Fruit fly (Drosophila melanogaster) whole organism, embryonic: Measurements from ENCODE around the gene Ubi-p5E.

ENCODE experiments used
- BtbVII ChIP-seq: fragments of 200-800 bp; sonication (Bioruptor generic); optimal IDR thresholded peaks from 3 replicates; lab custom pipeline; 2017; ENCODE audit warnings: missing biosample characterization, mild to moderate bottlenecking, missing genetic modification characterization
- CG1024 ChIP-seq: fragments of 200-800 bp; sonication (Bioruptor generic); IDR thresholded peaks from 2 replicates; pipeline ENCODE4 v1.3.6; 2022; ENCODE audit warnings: missing biosample characterization, missing genetic modification characterization
- CG10321 ChIP-seq: fragments of 200-800 bp; sonication (Bioruptor generic); IDR thresholded peaks from 2 replicates; pipeline ENCODE4 v1.3.6; 2022; ENCODE audit warnings: missing biosample characterization, missing genetic modification characterization
- CG10431 ChIP-seq: fragments of 200-800 bp; sonication (Bioruptor generic); optimal IDR thresholded peaks from 3 replicates; lab custom pipeline; 2018; ENCODE audit warnings: missing biosample characterization, mild to moderate bottlenecking, missing genetic modification characterization
- CG12104 ChIP-seq: fragments of 200-800 bp; sonication (Bioruptor generic); optimal IDR thresholded peaks from 3 replicates; lab custom pipeline; 2016; ENCODE audit warnings: missing biosample characterization, missing genetic modification characterization
- CG12391 ChIP-seq: fragments of 200-800 bp; sonication (Bioruptor generic); optimal IDR thresholded peaks from 3 replicates; lab custom pipeline; 2018; ENCODE audit warnings: missing biosample characterization, mild to moderate bottlenecking, missing genetic modification characterization, moderate library complexity
- CG12769 ChIP-seq: fragments of 200-800 bp; sonication (Bioruptor generic); optimal IDR thresholded peaks from 2 replicates; lab custom pipeline; 2019; ENCODE audit warnings: missing biosample characterization, mild to moderate bottlenecking, missing genetic modification characterization, moderate library complexity
- CG13123 ChIP-seq: fragments of 200-800 bp; sonication (Bioruptor generic); optimal IDR thresholded peaks from 2 replicates; lab custom pipeline; 2016; ENCODE audit warnings: missing biosample characterization, missing genetic modification characterization
- CG13894 ChIP-seq: fragments of 200-800 bp; sonication (Bioruptor generic); optimal IDR thresholded peaks from 3 replicates; lab custom pipeline; 2018; ENCODE audit warnings: missing biosample characterization, mild to moderate bottlenecking, missing genetic modification characterization, moderate library complexity
- CG14441 ChIP-seq: fragments of 200-800 bp; sonication (Bioruptor generic); IDR thresholded peaks from 2 replicates; pipeline ENCODE4 v1.3.6; 2022; ENCODE audit warnings: missing biosample characterization, missing genetic modification characterization
- CG17359 ChIP-seq: fragments of 200-800 bp; sonication (Bioruptor generic); optimal IDR thresholded peaks from 3 replicates; lab custom pipeline; 2018; ENCODE audit warnings: missing biosample characterization, mild to moderate bottlenecking, missing genetic modification characterization, moderate library complexity
- CG17568 ChIP-seq: fragments of 200-800 bp; sonication (Bioruptor generic); optimal IDR thresholded peaks from 2 replicates; lab custom pipeline; 2018; ENCODE audit warnings: missing biosample characterization, mild to moderate bottlenecking, missing genetic modification characterization, moderate library complexity
- CG1832 ChIP-seq: fragments of 200-800 bp; sonication (Bioruptor generic); optimal IDR thresholded peaks from 2 replicates; lab custom pipeline; 2017; ENCODE audit warnings: missing biosample characterization, mild to moderate bottlenecking, missing genetic modification characterization, inconsistent platforms
- CG31388 ChIP-seq: fragments of 200-800 bp; sonication (Bioruptor generic); optimal IDR thresholded peaks from 2 replicates; lab custom pipeline; 2016; ENCODE audit warnings: missing biosample characterization, missing genetic modification characterization
- CG31441 ChIP-seq: fragments of 200-800 bp; sonication (Bioruptor generic); IDR thresholded peaks from 2 replicates; pipeline ENCODE4 v1.3.6; 2022; ENCODE audit warnings: missing biosample characterization, missing genetic modification characterization
- CG3163 ChIP-seq: fragments of 200-800 bp; sonication (Bioruptor generic); optimal IDR thresholded peaks from 3 replicates; lab custom pipeline; 2016; ENCODE audit warnings: missing biosample characterization, missing genetic modification characterization
- CG32767 ChIP-seq: fragments of 200-800 bp; sonication (Bioruptor generic); IDR thresholded peaks from 2 replicates; pipeline ENCODE4 v1.3.6; 2022; ENCODE audit warnings: missing biosample characterization, missing genetic modification characterization
- CG34376 ChIP-seq: fragments of 200-800 bp; sonication (Bioruptor generic); optimal IDR thresholded peaks from 2 replicates; lab custom pipeline; 2018; ENCODE audit warnings: missing biosample characterization, mild to moderate bottlenecking, missing genetic modification characterization
- CG4404 ChIP-seq: fragments of 200-800 bp; sonication (Bioruptor generic); IDR thresholded peaks from 2 replicates; pipeline ENCODE4 v1.3.6; 2022; ENCODE audit warnings: missing biosample characterization, missing genetic modification characterization
- CG5245 ChIP-seq: fragments of 200-800 bp; sonication (Bioruptor generic); optimal IDR thresholded peaks from 3 replicates; lab custom pipeline; 2016; ENCODE audit warnings: missing biosample characterization, missing genetic modification characterization
- CG6689 ChIP-seq: fragments of 200-800 bp; sonication (Bioruptor generic); IDR thresholded peaks from 2 replicates; pipeline ENCODE4 v1.3.6; 2022; ENCODE audit warnings: missing biosample characterization, missing genetic modification characterization
- CG7271 ChIP-seq: fragments of 200-800 bp; sonication (Bioruptor generic); optimal IDR thresholded peaks from 2 replicates; lab custom pipeline; 2018; ENCODE audit warnings: missing biosample characterization, mild to moderate bottlenecking, missing genetic modification characterization, moderate library complexity
- CG8089 ChIP-seq: fragments of 200-800 bp; sonication (Bioruptor generic); optimal IDR thresholded peaks from 3 replicates; lab custom pipeline; 2016; ENCODE audit warnings: missing biosample characterization, missing genetic modification characterization
- CG8388 ChIP-seq: fragments of 200-800 bp; sonication (Bioruptor generic); optimal IDR thresholded peaks from 2 replicates; lab custom pipeline; 2019; ENCODE audit warnings: missing biosample characterization, mild to moderate bottlenecking, missing genetic modification characterization, moderate library complexity
- CG8924 ChIP-seq: fragments of 200-800 bp; optimal IDR thresholded peaks from 3 replicates; lab custom pipeline; 2019; ENCODE audit warnings: missing biosample characterization, mild to moderate bottlenecking, missing genetic modification characterization, moderate library complexity
- Dll ChIP-seq: fragments of 200-800 bp; sonication (Bioruptor generic); IDR thresholded peaks from 4 replicates; pipeline ENCODE4 v1.3.6; 2022; ENCODE audit warnings: missing biosample characterization, missing genetic modification characterization; ENCODE audit not compliant: partially characterized antibody
- Eip74EF ChIP-seq, 2 experiments: fragments of 200-800 bp in 1 of 2; fragments of >200 bp in 1 of 2; sonication (Bioruptor generic) in 1 of 2; optimal IDR thresholded peaks; 2 replicates each; lab custom pipeline; 2017 to 2019; ENCODE audit warnings: missing biosample characterization in 2 of 2, missing genetic modification characterization in 2 of 2, mild to moderate bottlenecking in 1 of 2, moderate library complexity in 1 of 2
- HHEX ChIP-seq: fragments of 200-800 bp; sonication (Bioruptor generic); optimal IDR thresholded peaks from 3 replicates; lab custom pipeline; 2017; ENCODE audit warnings: missing biosample characterization, mild to moderate bottlenecking, missing genetic modification characterization, missing genetic modification reagents
- Jarid2 ChIP-seq: fragments of 200-800 bp; sonication (Bioruptor generic); optimal IDR thresholded peaks from 3 replicates; lab custom pipeline; 2017; ENCODE audit warnings: mild to moderate bottlenecking, missing biosample characterization, missing genetic modification reagents, missing genetic modification characterization
- Med ChIP-seq: fragments of 200-800 bp; sonication (Bioruptor generic); peaks from one replicate; lab custom pipeline; 2016; ENCODE audit warnings: missing biosample characterization, missing genetic modification characterization, mild to moderate bottlenecking, inconsistent platforms, moderate library complexity
- Poxn ChIP-seq: fragments of 200-800 bp; sonication (Bioruptor generic); IDR thresholded peaks from 2 replicates; pipeline ENCODE4 v1.3.6; 2022; ENCODE audit warnings: missing biosample characterization, missing genetic modification characterization
- Sin3A ChIP-seq: fragments of >200 bp; optimal IDR thresholded peaks from 2 replicates; lab custom pipeline; 2018
- Sox100B ChIP-seq: fragments of 200-800 bp; sonication (Bioruptor generic); optimal IDR thresholded peaks from 3 replicates; lab custom pipeline; 2018; ENCODE audit warnings: missing biosample characterization, mild to moderate bottlenecking, missing genetic modification characterization
- Sry-δ ChIP-seq: fragments of 200-800 bp; sonication (Bioruptor generic); optimal IDR thresholded peaks from 2 replicates; lab custom pipeline; 2016; ENCODE audit warnings: missing biosample characterization, missing genetic modification characterization
- cad ChIP-seq: fragments of >200 bp; optimal IDR thresholded peaks from 2 replicates; lab custom pipeline; 2017; ENCODE audit warnings: missing biosample characterization, missing genetic modification characterization
- caup ChIP-seq: fragments of 200-800 bp; sonication (Bioruptor generic); optimal IDR thresholded peaks from 3 replicates; lab custom pipeline; 2017; ENCODE audit warnings: missing biosample characterization, mild to moderate bottlenecking, missing genetic modification characterization, moderate library complexity; ENCODE audit not compliant: severe bottlenecking
- chm ChIP-seq: fragments of 200-800 bp; sonication (Bioruptor generic); IDR thresholded peaks from 2 replicates; pipeline ENCODE4 v1.3.6; 2022; ENCODE audit warnings: missing biosample characterization, missing genetic modification characterization
- gfzf ChIP-seq: fragments of 200-800 bp; sonication (Bioruptor generic); optimal IDR thresholded peaks from 2 replicates; lab custom pipeline; 2016; ENCODE audit warnings: missing biosample characterization, mild to moderate bottlenecking, missing genetic modification characterization, moderate library complexity
- gsb-n ChIP-seq: fragments of 200-800 bp; sonication (Bioruptor generic); optimal IDR thresholded peaks from 3 replicates; lab custom pipeline; 2018; ENCODE audit warnings: missing biosample characterization, mild to moderate bottlenecking, missing genetic modification characterization
- kah ChIP-seq: fragments of 200-800 bp; sonication (Bioruptor generic); optimal IDR thresholded peaks from 2 replicates; lab custom pipeline; 2018; ENCODE audit warnings: missing biosample characterization, mild to moderate bottlenecking, missing genetic modification characterization
- lilli ChIP-seq: fragments of 200-800 bp; sonication (Bioruptor generic); optimal IDR thresholded peaks from 3 replicates; lab custom pipeline; 2016; ENCODE audit warnings: missing biosample characterization, missing genetic modification characterization
- maf-S ChIP-seq: fragments of 200-800 bp; sonication (Bioruptor generic); optimal IDR thresholded peaks from 2 replicates; lab custom pipeline; 2016; ENCODE audit warnings: missing biosample characterization, missing genetic modification characterization
- nom ChIP-seq: fragments of 200-800 bp; sonication (Bioruptor generic); optimal IDR thresholded peaks from 2 replicates; lab custom pipeline; 2017; ENCODE audit warnings: missing biosample characterization, missing genetic modification characterization, mild to moderate bottlenecking, moderate library complexity, missing genetic modification reagents
- sens ChIP-seq: fragments of 200-800 bp; sonication (Bioruptor generic); peaks from one replicate; lab custom pipeline; 2016; ENCODE audit warnings: missing biosample characterization, missing genetic modification characterization
- ssp ChIP-seq: fragments of 200-800 bp; sonication (Bioruptor generic); IDR thresholded peaks from 2 replicates; pipeline ENCODE4 v1.3.6; 2022; ENCODE audit warnings: missing biosample characterization, missing genetic modification characterization
- twi ChIP-seq: fragments of 200-800 bp; optimal IDR thresholded peaks from 2 replicates; lab custom pipeline; 2019; ENCODE audit warnings: missing biosample characterization, mild to moderate bottlenecking, missing genetic modification characterization, moderate library complexity
- unc-4 ChIP-seq: fragments of 200-800 bp; sonication (Bioruptor generic); IDR thresholded peaks from 2 replicates; pipeline ENCODE4 v1.3.6; 2022; ENCODE audit warnings: missing biosample characterization, missing genetic modification characterization; ENCODE audit not compliant: partially characterized antibody
- unpg ChIP-seq: fragments of 200-800 bp; sonication (Bioruptor generic); optimal IDR thresholded peaks from 3 replicates; lab custom pipeline; 2018; ENCODE audit warnings: missing biosample characterization, mild to moderate bottlenecking, missing genetic modification characterization, moderate library complexity
- vfl ChIP-seq: fragments of 200-800 bp; sonication (Bioruptor generic); optimal IDR thresholded peaks from 2 replicates; lab custom pipeline; 2016; ENCODE audit warnings: missing biosample characterization, missing genetic modification characterization

The Ubi-p5E gene

DNA sequence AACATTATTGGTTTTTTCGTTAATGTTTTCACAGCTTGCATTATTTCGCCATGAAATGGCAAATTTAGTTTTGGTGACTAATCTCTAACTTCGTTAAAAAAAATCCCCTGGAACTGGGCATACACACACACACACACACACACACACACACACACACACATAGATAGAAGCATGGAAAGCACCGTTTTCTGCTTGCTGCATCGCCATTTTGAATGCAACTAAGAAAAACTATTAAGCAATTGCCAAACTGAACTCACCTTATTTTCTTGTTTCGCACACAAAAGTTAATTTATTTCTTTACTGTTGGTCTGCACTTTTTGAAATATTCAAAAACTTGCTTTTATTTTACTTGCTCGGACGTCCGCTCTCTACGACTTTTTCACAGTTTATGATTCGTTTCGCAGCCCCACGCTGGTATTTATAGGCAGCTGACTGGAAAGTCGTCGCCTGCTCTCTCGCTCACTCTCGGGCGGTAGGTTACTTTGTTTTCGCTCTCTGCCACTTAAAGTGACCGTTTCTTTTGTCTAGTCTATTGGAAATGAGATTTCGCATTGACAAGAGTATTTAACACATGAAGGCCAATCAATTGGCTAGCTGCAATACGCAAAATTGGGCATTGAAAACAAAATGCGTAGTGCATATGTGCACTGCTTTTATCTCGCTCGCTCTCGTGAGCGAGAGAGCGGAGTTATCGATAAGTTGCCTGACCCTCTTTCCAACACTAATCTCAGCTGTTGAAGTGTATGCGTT is 393 bp downstream of the Ubi-p5E start (continued):
- TF ChIP-seq CG31441 (GFP tag; lab: Robert Waterston, UW), result peak; percentile 31; the same call in 1 of the 2 replicates
- peak; percentile 46; the same call in 2 of the 4 replicates for TF ChIP-seq Dll (GFP tag; lab: Robert Waterston, UW)
- no peak for TF ChIP-seq CG5245 (GFP tag; lab: Kevin White, UChicago)
- peak; percentile 24; the same call in 1 of the 2 replicates for TF ChIP-seq CG1024 (GFP tag; lab: Robert Waterston, UW)
- peak; percentile 87 for TF ChIP-seq sens (GFP tag; lab: Kevin White, UChicago)
- no peak for TF ChIP-seq CG6689 (GFP tag; lab: Robert Waterston, UW)
- peak; percentile 32 for TF ChIP-seq gfzf (GFP tag; lab: Kevin White, UChicago)
- peak; percentile 26 for TF ChIP-seq CG8924 (tag; lab: Kevin White, UChicago)
- TF ChIP-seq CG34376 (GFP tag; lab: Kevin White, UChicago), result peak; percentile 55
- peak; percentile 89 for TF ChIP-seq gsb-n (tag; lab: Kevin White, UChicago)
- TF ChIP-seq CG10321 (GFP tag; lab: Robert Waterston, UW), result peak; percentile 78
- no peak for TF ChIP-seq CG31388 (GFP tag; lab: Kevin White, UChicago)
- TF ChIP-seq maf-S (GFP tag; lab: Kevin White, UChicago), result peak; percentile 1
- peak; percentile 25 for TF ChIP-seq caup (GFP tag; lab: Kevin White, UChicago)
- TF ChIP-seq kah (GFP tag; lab: Kevin White, UChicago), result peak; percentile 7
- TF ChIP-seq twi, result peak; percentile 55
- peak; percentile 15 for TF ChIP-seq Sin3A (lab: Kevin White, UChicago)
- no peak for TF ChIP-seq Poxn (GFP tag; lab: Robert Waterston, UW)
- TF ChIP-seq CG12104 (GFP tag; lab: Kevin White, UChicago), result no peak
- peak; percentile 79 for TF ChIP-seq Jarid2
- TF ChIP-seq cad (GFP tag; lab: Kevin White, UChicago), result peak; percentile 27
- peak; percentile 37 for TF ChIP-seq HHEX (GFP tag; lab: Kevin White, UChicago)
- no peak for TF ChIP-seq CG8388 (GFP tag; lab: Kevin White, UChicago)
- no peak for TF ChIP-seq CG17568
- TF ChIP-seq Med (GFP tag; lab: Kevin White, UChicago), result peak; percentile 79
- TF ChIP-seq CG17359, result peak; percentile 44
- TF ChIP-seq CG4404, result no peak
- TF ChIP-seq CG10431 (GFP tag; lab: Kevin White, UChicago), result no peak
- no peak for TF ChIP-seq ssp (GFP tag; lab: Robert Waterston, UW)
- no peak for TF ChIP-seq CG13123
- TF ChIP-seq CG32767 (GFP tag; lab: Robert Waterston, UW), result no peak
- TF ChIP-seq CG12769 (tag; lab: Kevin White, UChicago), result no peak
- no peak for TF ChIP-seq Eip74EF (GFP tag; optimal IDR thresholded peaks at IDR 0.05; lab: Kevin White, UChicago)
- TF ChIP-seq Sry-δ (GFP tag; lab: Kevin White, UChicago), result peak; percentile 25
- TF ChIP-seq Sox100B (GFP tag; lab: Kevin White, UChicago), result no peak
- peak; percentile 6 for TF ChIP-seq CG12391 (tag; lab: Kevin White, UChicago)
- TF ChIP-seq CG8089 (GFP tag; lab: Kevin White, UChicago), result no peak
- peak; percentile 26 for TF ChIP-seq CG3163 (GFP tag; lab: Kevin White, UChicago)
- TF ChIP-seq lilli (GFP tag; lab: Kevin White, UChicago), result peak; percentile 29
- TF ChIP-seq unc-4 (GFP tag; lab: Robert Waterston, UW), result peak; percentile 34; the same call in 1 of the 2 replicates
- TF ChIP-seq BtbVII (GFP tag; lab: Kevin White, UChicago), result peak; percentile 58
- TF ChIP-seq chm (GFP tag; lab: Robert Waterston, UW), result peak; percentile 57; the same call in 1 of the 2 replicates
- TF ChIP-seq CG7271 (tag; lab: Kevin White, UChicago), result no peak
- TF ChIP-seq CG13894 (tag; lab: Kevin White, UChicago), result peak; percentile 17
- TF ChIP-seq CG1832 (GFP tag; lab: Kevin White, UChicago), result peak; percentile 87
- peak; percentile 9 for TF ChIP-seq nom
- TF ChIP-seq unpg (GFP tag; lab: Kevin White, UChicago), result no peak
- no peak for TF ChIP-seq vfl
- TF ChIP-seq CG14441, result no peak
